Worm (Caenorhabditis elegans) whole organism, L4/young adult: ENCODE data around the gene F09C6.11.

Experiments
- W03F9.2 ChIP-seq: fragments of 150-350 bp; optimal IDR thresholded peaks from 2 replicates; lab custom pipeline; 2014; ENCODE audit warnings: missing biosample characterization, missing genetic modification characterization
- him-1 ChIP-seq: sonication (generic microtip); optimal IDR thresholded peaks from 2 replicates; lab custom pipeline; 2016; ENCODE audit warnings: missing genotype, missing genetic modification reagents, missing genetic modification characterization, missing compliant biosample characterization

DNA sequence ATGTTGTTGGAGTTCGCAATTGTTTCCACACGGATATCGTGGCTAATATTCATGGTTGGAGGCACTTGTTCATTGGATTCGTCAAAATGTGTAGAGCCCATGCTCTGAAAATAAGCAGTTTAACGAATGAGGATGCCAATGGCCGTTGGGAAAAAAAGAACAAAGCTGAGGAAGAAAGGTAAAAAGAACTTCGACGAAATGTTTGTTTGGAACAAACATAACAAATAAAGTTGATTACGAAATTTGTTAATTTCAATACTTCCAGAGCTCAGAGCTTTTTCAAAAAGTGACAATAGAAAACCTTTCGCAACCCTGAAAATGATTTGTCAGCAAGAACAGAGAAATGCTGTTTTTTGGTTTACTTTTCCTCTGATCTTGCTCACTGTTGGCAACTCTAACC lies 2.1 kb downstream of the F09C6.11 start, which contains the start of gene F09C6.3:
- TF ChIP-seq W03F9.2 (tag; lab: Kevin White, UChicago) (no peak), him-1 (tag; lab: Kevin White, UChicago) (no peak)
